Worm (Caenorhabditis elegans) whole organism, L3 larva: ENCODE data around the gene srz-82.

Source experiments
- ZK546.5 ChIP-seq: sonication (generic microtip); optimal IDR thresholded peaks from 2 replicates; lab custom pipeline; 2017; ENCODE audit warnings: missing biosample characterization, missing genetic modification characterization
- aly-2 ChIP-seq: fragments of 150-350 bp; optimal IDR thresholded peaks from 2 replicates; lab custom pipeline; 2014; ENCODE audit warnings: missing biosample characterization, missing genetic modification characterization
- ceh-82 ChIP-seq: fragments of 150-350 bp; optimal IDR thresholded peaks from 2 replicates; lab custom pipeline; 2014; ENCODE audit warnings: missing biosample characterization, missing genetic modification characterization
- elt-2 ChIP-seq: sonication (generic microtip); optimal IDR thresholded peaks from 2 replicates; lab custom pipeline; 2016; ENCODE audit warnings: missing genetic modification reagents, mild to moderate bottlenecking, missing genetic modification characterization, missing compliant biosample characterization
- elt-3 ChIP-seq, 3 experiments: fragments of 150-350 bp in 1 of 3; sonication (generic microtip) in 2 of 3; optimal IDR thresholded peaks; 2 replicates in 2 of 3; 4 replicates in 1 of 3; lab custom pipeline; 2014 to 2017; ENCODE audit warnings: missing biosample characterization in 3 of 3, missing genetic modification characterization in 3 of 3
- jun-1 ChIP-seq: fragments of 150-350 bp; optimal IDR thresholded peaks from 2 replicates; lab custom pipeline; 2014; ENCODE audit warnings: missing biosample characterization, missing genetic modification reagents, missing genetic modification characterization
- lin-39 ChIP-seq: fragments of 150-350 bp; optimal IDR thresholded peaks from 2 replicates; lab custom pipeline; 2018; ENCODE audit warnings: missing biosample characterization, missing genetic modification reagents, missing genetic modification characterization
- ztf-11 ChIP-seq: fragments of 150-350 bp; optimal IDR thresholded peaks from 2 replicates; lab custom pipeline; 2014; ENCODE audit warnings: missing biosample characterization, missing genetic modification characterization

ce11 chrIV:3517582-3517981 lies 34.9 kb downstream of the srz-82 start:
- TF ChIP-seq ceh-82 (tag; lab: Kevin White, UChicago) (no peak), lin-39 (no peak), ZK546.5 (tag; lab: Kevin White, UChicago) (no peak), ztf-11 (tag; lab: Kevin White, UChicago) (no peak), aly-2 (no peak), jun-1 (tag; lab: Kevin White, UChicago) (no peak), elt-2 (no peak), elt-3 (tag; optimal IDR thresholded peaks at IDR 0.05; lab: Kevin White, UChicago) (no peak)
